Worm (Caenorhabditis elegans): Measurements from ENCODE around the gene T23D5.3.

Gene T23D5.3

DNA sequence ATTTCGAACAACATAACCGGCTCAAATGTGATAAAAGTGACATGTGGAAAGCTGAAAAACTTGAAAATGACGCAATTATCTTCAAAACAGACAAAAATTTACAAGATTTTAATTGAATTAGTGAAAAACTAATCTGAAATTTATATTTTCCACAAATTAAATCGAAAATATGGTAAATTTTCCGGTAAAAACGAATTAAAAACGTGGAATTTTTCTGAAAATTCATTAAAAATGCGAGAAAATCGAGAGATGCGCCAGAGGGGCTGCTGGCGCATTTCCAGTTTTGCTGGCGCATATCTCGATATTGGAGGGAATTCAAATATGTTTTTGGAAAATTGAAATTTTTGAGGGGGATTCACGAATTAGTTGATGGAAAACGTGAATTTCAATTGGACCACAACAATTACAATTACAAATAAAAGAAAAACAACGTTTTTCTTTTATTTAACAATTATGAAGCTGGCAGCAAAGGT is 32.7 kb upstream of the T23D5.3 start, which contains the start of the genes haf-3 and F57A10.2 (continued):
- no peak for TF ChIP-seq hrde-1 (tag; optimal IDR thresholded peaks at IDR 0.05; ENCODE audit: borderline replicate concordance)
- TF ChIP-seq madf-3 (GFP tag; IDR thresholded peaks at IDR 0.05) = peak; percentile 81; the same call in 1 of the 2 replicates
- TF ChIP-seq ekl-4 (GFP tag; IDR thresholded peaks at IDR 0.05) = peak; percentile 82
- peak; percentile 70 for TF ChIP-seq attf-3 (GFP tag; conservative IDR thresholded peaks at IDR 0.05)
- TF ChIP-seq cebp-2 (GFP tag; IDR thresholded peaks at IDR 0.05) = no peak
- no peak for TF ChIP-seq ztf-3 (GFP tag; optimal IDR thresholded peaks at IDR 0.05)
- no peak for TF ChIP-seq nhr-27 (tag; optimal IDR thresholded peaks at IDR 0.05)
- TF ChIP-seq mel-28 (tag; optimal IDR thresholded peaks at IDR 0.05; ENCODE audit: borderline replicate concordance) = no peak
- no peak for TF ChIP-seq rec-8 (tag; optimal IDR thresholded peaks at IDR 0.05)
- TF ChIP-seq hlh-12 (tag; optimal IDR thresholded peaks at IDR 0.05) = no peak
- TF ChIP-seq sea-2 (GFP tag; IDR thresholded peaks at IDR 0.05) = no peak
- peak; percentile 65 for TF ChIP-seq ceh-27 (GFP tag; optimal IDR thresholded peaks at IDR 0.05)
- TF ChIP-seq sdz-38 (tag; optimal IDR thresholded peaks at IDR 0.05) = no peak
- no peak for TF ChIP-seq zim-3 (tag; optimal IDR thresholded peaks at IDR 0.05)
- peak; percentile 31 for TF ChIP-seq somi-1 (GFP tag; optimal IDR thresholded peaks at IDR 0.05)
- TF ChIP-seq C06A6.2 (GFP tag; conservative IDR thresholded peaks at IDR 0.05) = peak; percentile 75
- peak; percentile 65; the same call in 1 of the 2 replicates for TF ChIP-seq lir-1 (GFP tag; conservative IDR thresholded peaks at IDR 0.05)
- TF ChIP-seq mxl-1 (tag; optimal IDR thresholded peaks at IDR 0.05) = no peak
- peak; percentile 38 for TF ChIP-seq chd-7 (tag; optimal IDR thresholded peaks at IDR 0.05)
- TF ChIP-seq madf-8 (GFP tag; conservative IDR thresholded peaks at IDR 0.05) = peak; percentile 62
- no peak for TF ChIP-seq Y95B8A.8 (GFP tag; IDR thresholded peaks at IDR 0.05)
- peak; percentile 38 for TF ChIP-seq madf-10 (tag; optimal IDR thresholded peaks at IDR 0.05)
- peak; percentile 81 for TF ChIP-seq K11D2.4 (GFP tag; IDR thresholded peaks at IDR 0.05)
- TF ChIP-seq bed-2 (GFP tag; IDR thresholded peaks at IDR 0.05) = no peak
- no peak for TF ChIP-seq ztf-25 (GFP tag; IDR thresholded peaks at IDR 0.05)
- TF ChIP-seq attf-5 (GFP tag; optimal IDR thresholded peaks at IDR 0.05) = peak; percentile 50
- peak; percentile 34 for TF ChIP-seq B0261.1 (tag; optimal IDR thresholded peaks at IDR 0.05)
- TF ChIP-seq rcor-1 (GFP tag; IDR thresholded peaks at IDR 0.05) = peak; percentile 90
- TF ChIP-seq F57C9.4 (tag; optimal IDR thresholded peaks at IDR 0.05) = no peak
- TF ChIP-seq ceh-58 (GFP tag; IDR thresholded peaks at IDR 0.05) = no peak
- TF ChIP-seq atf-7 (tag; optimal IDR thresholded peaks at IDR 0.05) = peak; percentile 55
- peak; percentile 71 for TF ChIP-seq snpc-1.3 (tag; optimal IDR thresholded peaks at IDR 0.05; ENCODE audit: insufficient read depth)
- TF ChIP-seq Y56A3A.18 (GFP tag; IDR thresholded peaks at IDR 0.05) = peak; percentile 71
- TF ChIP-seq lin-26 (GFP tag; IDR thresholded peaks at IDR 0.05) = no peak
- peak; percentile 75 for TF ChIP-seq ZK185.1 (tag; optimal IDR thresholded peaks at IDR 0.05; ENCODE audit: poor library complexity, severe bottlenecking)
- TF ChIP-seq hmg-20 (GFP tag; IDR thresholded peaks at IDR 0.05) = peak; percentile 75; the same call in 1 of the 2 replicates
- TF ChIP-seq ztf-28 (GFP tag; IDR thresholded peaks at IDR 0.05) = no peak
- peak; percentile 85 for TF ChIP-seq madf-6 (GFP tag; IDR thresholded peaks at IDR 0.05)
- TF ChIP-seq efl-1 (GFP tag; optimal IDR thresholded peaks at IDR 0.05) = peak; percentile 90
- TF ChIP-seq ztf-22 (GFP tag; optimal IDR thresholded peaks at IDR 0.05) = no peak
- no peak for TF ChIP-seq ceh-79 (tag; optimal IDR thresholded peaks at IDR 0.05)
- TF ChIP-seq K12H6.12 (tag; optimal IDR thresholded peaks at IDR 0.05) = peak; percentile 60
- 0 out of 2 replicates have a peak, but pooled peaks have one; percentile 32 for TF ChIP-seq let-526 (GFP tag; IDR thresholded peaks at IDR 0.05)
- TF ChIP-seq T07F8.4 (tag; optimal IDR thresholded peaks at IDR 0.05) = no peak
- TF ChIP-seq lin-35 (GFP tag; optimal IDR thresholded peaks at IDR 0.05) = peak; percentile 81 to 97 (median 92)
- TF ChIP-seq athp-1 (tag; optimal IDR thresholded peaks at IDR 0.05) = no peak
- no peak for TF ChIP-seq lsy-27 (tag; optimal IDR thresholded peaks at IDR 0.05; ENCODE audit: borderline replicate concordance, insufficient read depth)
- TF ChIP-seq snpc-1.1 (tag; optimal IDR thresholded peaks at IDR 0.05; ENCODE audit: insufficient read depth) = peak; percentile 46

All from whole organism, young adult.